Worm (Caenorhabditis elegans): ENCODE measurements around the gene col-157.

ce11 chrV:11474399-11474798 lies 9.4 kb upstream of the col-157 start, which contains the start of gene nas-22:
- TF ChIP-seq ceh-9 (tag; optimal IDR thresholded peaks at IDR 0.05) (no peak), lim-6 (tag; optimal IDR thresholded peaks at IDR 0.05) (no peak), ref-2 (tag; optimal IDR thresholded peaks at IDR 0.05) (no peak), pqm-1 (tag; optimal IDR thresholded peaks at IDR 0.05) (no peak), nfya-1 (tag; optimal IDR thresholded peaks at IDR 0.05) (no peak), dve-1 (tag; optimal IDR thresholded peaks at IDR 0.05) (no peak)
